Worm (Caenorhabditis elegans): Measurements from ENCODE around the gene T14G8.3.

DNA sequence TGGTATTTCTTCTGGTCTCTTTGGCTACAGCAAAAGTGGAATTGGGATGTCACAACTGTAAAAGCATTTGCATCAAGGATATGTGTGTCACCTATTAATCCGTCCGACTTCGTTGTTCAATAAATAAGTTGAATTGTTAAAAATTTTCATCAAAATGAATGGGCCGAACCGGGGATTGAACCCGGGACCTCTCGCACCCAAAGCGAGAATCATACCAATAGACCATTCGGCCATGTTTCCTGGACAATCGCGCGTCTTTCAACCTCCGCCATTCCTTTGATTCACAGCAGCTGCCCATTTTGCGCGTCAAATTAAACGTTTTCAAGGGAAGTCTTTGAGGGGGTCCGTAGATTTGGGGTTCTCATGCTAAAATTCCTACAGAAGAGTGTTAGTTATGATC is 6.4 kb upstream of the T14G8.3 start:
- TF ChIP-seq mab-5 (tag; optimal IDR thresholded peaks at IDR 0.05), result no peak
- no peak for TF ChIP-seq peb-1 (tag; optimal IDR thresholded peaks at IDR 0.05)
- TF ChIP-seq lin-13 (GFP tag; optimal IDR thresholded peaks at IDR 0.05), result no peak
- no peak for TF ChIP-seq elt-1 (tag; optimal IDR thresholded peaks at IDR 0.05)
- TF ChIP-seq ama-1 (optimal IDR thresholded peaks at IDR 0.05), result no peak
- no peak for TF ChIP-seq lsy-2 (tag; optimal IDR thresholded peaks at IDR 0.05)

All from whole organism, L2 larva.